Fruit fly (Drosophila melanogaster) whole organism, embryonic: Measurements from ENCODE around the gene CG14102.

Experiments used
- Atf6 ChIP-seq: fragments of 200-800 bp; sonication (Bioruptor generic); IDR thresholded peaks from 2 replicates; pipeline ENCODE4 v1.3.6; 2022; ENCODE audit warnings: missing biosample characterization, missing genetic modification characterization
- BEAF-32 ChIP-seq: fragments of 200-800 bp; sonication (Bioruptor generic); optimal IDR thresholded peaks from 3 replicates; lab custom pipeline; 2017; ENCODE audit warnings: missing biosample characterization, missing genetic modification characterization, mild to moderate bottlenecking, moderate library complexity, missing genetic modification reagents
- Bgb ChIP-seq: fragments of 200-800 bp; sonication (Bioruptor generic); IDR thresholded peaks from 2 replicates; pipeline ENCODE4 v1.3.6; 2022; ENCODE audit warnings: missing biosample characterization, missing genetic modification characterization; ENCODE audit not compliant: partially characterized antibody
- CG10209 ChIP-seq: fragments of 200-800 bp; sonication (Bioruptor generic); optimal IDR thresholded peaks from 3 replicates; lab custom pipeline; 2017; ENCODE audit warnings: missing biosample characterization, mild to moderate bottlenecking, missing genetic modification characterization, missing genetic modification reagents
- CG10274 ChIP-seq: fragments of 200-800 bp; sonication (Bioruptor generic); optimal IDR thresholded peaks from 3 replicates; lab custom pipeline; 2017; ENCODE audit warnings: missing biosample characterization, mild to moderate bottlenecking, missing genetic modification characterization
- CG10462 ChIP-seq: fragments of 200-800 bp; sonication (Bioruptor generic); optimal IDR thresholded peaks from 2 replicates; lab custom pipeline; 2016; ENCODE audit warnings: missing biosample characterization, missing genetic modification characterization
- CG12769 ChIP-seq: fragments of 200-800 bp; sonication (Bioruptor generic); optimal IDR thresholded peaks from 2 replicates; lab custom pipeline; 2019; ENCODE audit warnings: missing biosample characterization, mild to moderate bottlenecking, missing genetic modification characterization, moderate library complexity
- CG1603 ChIP-seq: fragments of 200-800 bp; sonication (Bioruptor generic); optimal IDR thresholded peaks from 2 replicates; lab custom pipeline; 2019; ENCODE audit warnings: missing biosample characterization, mild to moderate bottlenecking, missing genetic modification characterization, moderate library complexity
- CG17359 ChIP-seq: fragments of 200-800 bp; sonication (Bioruptor generic); optimal IDR thresholded peaks from 3 replicates; lab custom pipeline; 2018; ENCODE audit warnings: missing biosample characterization, mild to moderate bottlenecking, missing genetic modification characterization, moderate library complexity
- CG17802 ChIP-seq: fragments of 200-800 bp; sonication (Bioruptor generic); optimal IDR thresholded peaks from 2 replicates; lab custom pipeline; 2018; ENCODE audit warnings: missing biosample characterization, mild to moderate bottlenecking, missing genetic modification characterization, moderate library complexity
- CG18262 ChIP-seq: fragments of 200-800 bp; optimal IDR thresholded peaks from 3 replicates; lab custom pipeline; 2019; ENCODE audit warnings: missing biosample characterization, mild to moderate bottlenecking, missing genetic modification characterization, moderate library complexity
- CG2120 ChIP-seq: fragments of 200-800 bp; sonication (Bioruptor generic); optimal IDR thresholded peaks from 3 replicates; lab custom pipeline; 2016; ENCODE audit warnings: missing biosample characterization, missing genetic modification characterization
- CG4854 ChIP-seq: fragments of 200-800 bp; sonication (Bioruptor generic); optimal IDR thresholded peaks from 2 replicates; lab custom pipeline; 2016; ENCODE audit warnings: missing biosample characterization, missing genetic modification characterization, inconsistent platforms
- CG5953 ChIP-seq: fragments of 200-800 bp; sonication (Bioruptor generic); IDR thresholded peaks from 2 replicates; pipeline ENCODE4 v1.3.6; 2022; ENCODE audit warnings: missing biosample characterization, missing genetic modification characterization
- CG6813 ChIP-seq: fragments of 200-800 bp; sonication (Bioruptor generic); optimal IDR thresholded peaks from 2 replicates; lab custom pipeline; 2017; ENCODE audit warnings: missing biosample characterization, missing genetic modification characterization, mild to moderate bottlenecking, moderate library complexity, missing genetic modification reagents
- CG8281 ChIP-seq: fragments of 200-800 bp; sonication (Bioruptor generic); optimal IDR thresholded peaks from 2 replicates; lab custom pipeline; 2018; ENCODE audit warnings: missing biosample characterization, mild to moderate bottlenecking, missing genetic modification characterization, moderate library complexity
- CTCF ChIP-seq: fragments of 200-800 bp; sonication (Bioruptor generic); optimal IDR thresholded peaks from 2 replicates; lab custom pipeline; 2017; ENCODE audit warnings: missing biosample characterization, mild to moderate bottlenecking, missing genetic modification characterization, moderate library complexity
- Deaf1 ChIP-seq: fragments of 200-800 bp; optimal IDR thresholded peaks from 3 replicates; lab custom pipeline; 2019; ENCODE audit warnings: missing biosample characterization, mild to moderate bottlenecking, missing genetic modification characterization, moderate library complexity
- Doc2 ChIP-seq: fragments of 200-800 bp; sonication (Bioruptor generic); IDR thresholded peaks from 2 replicates; pipeline ENCODE4 v1.3.6; 2022; ENCODE audit warnings: missing biosample characterization, missing genetic modification characterization
- Drgx ChIP-seq: fragments of 200-800 bp; sonication (Bioruptor generic); IDR thresholded peaks from 2 replicates; pipeline ENCODE4 v1.3.6; 2022; ENCODE audit warnings: missing biosample characterization, missing genetic modification characterization
- E2f2 ChIP-seq: fragments of 200-800 bp; sonication (Bioruptor generic); IDR thresholded peaks from 2 replicates; pipeline ENCODE4 v1.3.6; 2022; ENCODE audit warnings: missing biosample characterization, missing genetic modification characterization
- Ets97D ChIP-seq: fragments of 200-800 bp; sonication (Bioruptor generic); optimal IDR thresholded peaks from 3 replicates; lab custom pipeline; 2016; ENCODE audit warnings: missing biosample characterization, missing genetic modification characterization
- Hmx ChIP-seq: fragments of 200-800 bp; sonication (Bioruptor generic); optimal IDR thresholded peaks from 2 replicates; lab custom pipeline; 2016; ENCODE audit warnings: missing biosample characterization, missing genetic modification characterization
- Hr3 ChIP-seq: fragments of 200-800 bp; sonication (Bioruptor generic); optimal IDR thresholded peaks from 3 replicates; lab custom pipeline; 2016; ENCODE audit warnings: missing biosample characterization, missing genetic modification characterization
- Max ChIP-seq: fragments of 200-800 bp; sonication (Bioruptor generic); optimal IDR thresholded peaks from 2 replicates; lab custom pipeline; 2016; ENCODE audit warnings: missing biosample characterization, mild to moderate bottlenecking, missing genetic modification characterization
- Med ChIP-seq: fragments of 200-800 bp; sonication (Bioruptor generic); peaks from one replicate; lab custom pipeline; 2016; ENCODE audit warnings: missing biosample characterization, missing genetic modification characterization, mild to moderate bottlenecking, inconsistent platforms, moderate library complexity
- Sry-β ChIP-seq: fragments of 200-800 bp; sonication (Bioruptor generic); optimal IDR thresholded peaks from 2 replicates; lab custom pipeline; 2018; ENCODE audit warnings: missing biosample characterization, mild to moderate bottlenecking, missing genetic modification characterization, moderate library complexity
- Taf1 ChIP-seq: fragments of 200-800 bp; sonication (Bioruptor generic); IDR thresholded peaks from 2 replicates; pipeline ENCODE4 v1.3.6; 2022; ENCODE audit warnings: missing biosample characterization, missing genetic modification characterization
- Trl ChIP-seq, 3 experiments: fragments of >200 bp in 2 of 3; fragments of 200-800 bp in 1 of 3; sonication (Bioruptor generic) in 1 of 3; optimal IDR thresholded peaks; 2 replicates in 1 of 3; 3 replicates in 2 of 3; lab custom pipeline; 2016 to 2017; ENCODE audit warnings: missing biosample characterization in 1 of 3, missing genetic modification characterization in 1 of 3
- ash1 ChIP-seq: fragments of 200-800 bp; sonication (Bioruptor generic); optimal IDR thresholded peaks from 2 replicates; lab custom pipeline; 2018; ENCODE audit warnings: missing biosample characterization, mild to moderate bottlenecking, missing genetic modification characterization
- croc ChIP-seq: fragments of 200-800 bp; sonication (Bioruptor generic); conservative IDR thresholded peaks from 3 replicates; pipeline ENCODE4 v1.3.6; 2022; ENCODE audit warnings: missing biosample characterization, missing genetic modification characterization
- en ChIP-seq: fragments of 200-800 bp; sonication (Bioruptor generic); optimal IDR thresholded peaks from 2 replicates; lab custom pipeline; 2016; ENCODE audit warnings: missing biosample characterization, missing genetic modification characterization
- esg ChIP-seq: fragments of 200-800 bp; sonication (Bioruptor generic); conservative IDR thresholded peaks from 2 replicates; pipeline ENCODE4 v1.3.6; 2022; ENCODE audit warnings: missing biosample characterization, missing genetic modification characterization
- eve ChIP-seq, 2 experiments: fragments of >200 bp; optimal IDR thresholded peaks; 2 replicates each; lab custom pipeline; 2017; ENCODE audit warnings: missing biosample characterization in 2 of 2, missing genetic modification characterization in 2 of 2
- grau ChIP-seq: fragments of 200-800 bp; optimal IDR thresholded peaks from 3 replicates; lab custom pipeline; 2019; ENCODE audit warnings: missing biosample characterization, mild to moderate bottlenecking, missing genetic modification characterization, moderate library complexity
- gt ChIP-seq: fragments of 200-800 bp; sonication (Bioruptor generic); IDR thresholded peaks from 2 replicates; pipeline ENCODE4 v1.3.6; 2022; ENCODE audit warnings: missing biosample characterization, missing genetic modification characterization
- hb ChIP-seq: fragments of 200-800 bp; sonication (Bioruptor generic); IDR thresholded peaks from 3 replicates; pipeline ENCODE4 v1.3.6; 2022; ENCODE audit warnings: missing biosample characterization, missing genetic modification characterization; ENCODE audit not compliant: partially characterized antibody
- ken ChIP-seq: fragments of 200-800 bp; sonication (Bioruptor generic); IDR thresholded peaks from 3 replicates; pipeline ENCODE4 v1.3.6; 2022; ENCODE audit warnings: missing biosample characterization, missing genetic modification characterization
- nmo ChIP-seq: fragments of 200-800 bp; sonication (Bioruptor generic); optimal IDR thresholded peaks from 2 replicates; lab custom pipeline; 2018; ENCODE audit warnings: missing biosample characterization, mild to moderate bottlenecking, missing genetic modification characterization, moderate library complexity
- peb ChIP-seq: fragments of 200-800 bp; sonication (Bioruptor generic); IDR thresholded peaks from 2 replicates; pipeline ENCODE4 v1.3.6; 2022; ENCODE audit warnings: missing biosample characterization, missing genetic modification characterization
- pros ChIP-seq: fragments of 200-800 bp; sonication (Bioruptor generic); optimal IDR thresholded peaks from 3 replicates; lab custom pipeline; 2019; ENCODE audit warnings: missing biosample characterization, mild to moderate bottlenecking, missing genetic modification characterization, moderate library complexity
- pzg ChIP-seq: fragments of 200-800 bp; sonication (Bioruptor generic); optimal IDR thresholded peaks from 3 replicates; lab custom pipeline; 2018; ENCODE audit warnings: missing biosample characterization, mild to moderate bottlenecking, missing genetic modification characterization, moderate library complexity
- sc ChIP-seq, 3 experiments: fragments of >200 bp in 2 of 3; fragments of 200-800 bp in 1 of 3; sonication (Bioruptor generic) in 1 of 3; optimal IDR thresholded peaks; 2 replicates in 2 of 3; 3 replicates in 1 of 3; lab custom pipeline; 2017; ENCODE audit warnings: mild to moderate bottlenecking in 1 of 3, missing biosample characterization in 1 of 3, missing genetic modification characterization in 1 of 3, missing genetic modification reagents in 1 of 3
- scrt ChIP-seq: fragments of 200-800 bp; sonication (Bioruptor generic); optimal IDR thresholded peaks from 2 replicates; lab custom pipeline; 2018; ENCODE audit warnings: missing biosample characterization, mild to moderate bottlenecking, missing genetic modification characterization, moderate library complexity
- stc ChIP-seq: fragments of 200-800 bp; sonication (Bioruptor generic); IDR thresholded peaks from 2 replicates; pipeline ENCODE4 v1.3.6; 2022; ENCODE audit warnings: missing biosample characterization, missing genetic modification characterization
- unc-4 ChIP-seq: fragments of 200-800 bp; sonication (Bioruptor generic); IDR thresholded peaks from 2 replicates; pipeline ENCODE4 v1.3.6; 2022; ENCODE audit warnings: missing biosample characterization, missing genetic modification characterization; ENCODE audit not compliant: partially characterized antibody
- yki ChIP-seq: fragments of >200 bp; optimal IDR thresholded peaks from 3 replicates; lab custom pipeline; 2018
- zfh1 ChIP-seq: fragments of 200-800 bp; sonication (Bioruptor generic); IDR thresholded peaks from 3 replicates; pipeline ENCODE4 v1.3.6; 2022; ENCODE audit warnings: missing biosample characterization, missing genetic modification characterization

CG14102 gene

DNA sequence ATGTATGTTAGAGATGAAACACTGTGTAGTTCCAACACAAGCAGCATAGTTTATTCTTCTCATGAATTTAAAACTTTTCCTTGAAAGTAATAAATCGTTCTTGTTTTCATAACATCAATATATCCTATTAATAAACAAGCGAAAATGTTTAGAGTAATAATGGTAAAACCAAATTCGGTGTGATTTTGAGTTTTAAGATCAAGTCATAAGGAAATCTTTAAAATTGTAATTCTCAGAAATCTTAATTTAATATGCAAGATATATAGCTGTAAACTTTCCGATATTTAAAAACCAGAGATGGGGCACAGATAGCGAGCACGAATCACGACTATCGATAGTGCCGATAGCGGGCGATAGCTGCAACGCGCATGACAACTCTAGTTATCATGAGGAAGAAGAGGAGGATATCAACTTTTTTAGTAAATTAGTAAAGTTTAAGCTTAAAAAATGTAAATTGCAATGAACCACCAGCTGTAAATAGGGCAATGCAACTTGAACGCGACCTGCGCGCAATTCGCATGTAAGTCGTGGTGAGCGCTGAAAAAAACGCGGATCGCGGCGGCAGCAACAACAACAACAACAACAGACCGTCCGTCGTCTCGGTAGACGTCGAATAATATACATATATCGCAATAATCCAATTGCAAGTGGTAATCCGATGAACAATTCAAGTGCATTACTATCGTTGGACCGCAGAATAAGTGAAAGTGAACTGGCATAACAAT, 16.9 kb upstream of the CG14102 start, which contains the start of the genes Fibp and Deaf1 (continued):
- TF ChIP-seq croc, result no peak; the same call in 2 of the 3 replicates
- TF ChIP-seq yki, result no peak
- no peak for TF ChIP-seq eve (GFP tag; optimal IDR thresholded peaks at IDR 0.05; lab: Kevin White, UChicago)
- peak; percentile 64 for TF ChIP-seq Hmx (GFP tag; lab: Kevin White, UChicago)
- TF ChIP-seq CG10209 (GFP tag; lab: Kevin White, UChicago), result peak; percentile 54
- no peak for TF ChIP-seq CG10274 (GFP tag; lab: Kevin White, UChicago)
- no peak for TF ChIP-seq sc (optimal IDR thresholded peaks at IDR 0.05; lab: Kevin White, UChicago)
- peak; percentile 11 for TF ChIP-seq sc (GFP tag; optimal IDR thresholded peaks at IDR 0.05; lab: Kevin White, UChicago)
- TF ChIP-seq en (GFP tag; lab: Kevin White, UChicago), result no peak
- peak; percentile 86 for TF ChIP-seq Hr3
- peak; percentile 99 for TF ChIP-seq hb (GFP tag; lab: Robert Waterston, UW)
- no peak for TF ChIP-seq ash1 (GFP tag; lab: Kevin White, UChicago)
- TF ChIP-seq Atf6, result peak; percentile 45; the same call in 1 of the 2 replicates
- no peak for TF ChIP-seq Trl (optimal IDR thresholded peaks at IDR 0.05; lab: Kevin White, UChicago)
- TF ChIP-seq Trl (GFP tag; optimal IDR thresholded peaks at IDR 0.05; lab: Kevin White, UChicago), result peak; percentile 79
- peak; percentile 81 for TF ChIP-seq CG18262
- no peak for TF ChIP-seq stc (GFP tag; lab: Robert Waterston, UW)
- no peak for TF ChIP-seq pros
- TF ChIP-seq ken (GFP tag; lab: Robert Waterston, UW), result peak; percentile 47; the same call in 1 of the 3 replicates
- TF ChIP-seq CG4854 (GFP tag; lab: Kevin White, UChicago), result peak; percentile 64
- TF ChIP-seq Bgb, result peak; percentile 99
- TF ChIP-seq, all 482 proteins: peak for 343

DNA sequence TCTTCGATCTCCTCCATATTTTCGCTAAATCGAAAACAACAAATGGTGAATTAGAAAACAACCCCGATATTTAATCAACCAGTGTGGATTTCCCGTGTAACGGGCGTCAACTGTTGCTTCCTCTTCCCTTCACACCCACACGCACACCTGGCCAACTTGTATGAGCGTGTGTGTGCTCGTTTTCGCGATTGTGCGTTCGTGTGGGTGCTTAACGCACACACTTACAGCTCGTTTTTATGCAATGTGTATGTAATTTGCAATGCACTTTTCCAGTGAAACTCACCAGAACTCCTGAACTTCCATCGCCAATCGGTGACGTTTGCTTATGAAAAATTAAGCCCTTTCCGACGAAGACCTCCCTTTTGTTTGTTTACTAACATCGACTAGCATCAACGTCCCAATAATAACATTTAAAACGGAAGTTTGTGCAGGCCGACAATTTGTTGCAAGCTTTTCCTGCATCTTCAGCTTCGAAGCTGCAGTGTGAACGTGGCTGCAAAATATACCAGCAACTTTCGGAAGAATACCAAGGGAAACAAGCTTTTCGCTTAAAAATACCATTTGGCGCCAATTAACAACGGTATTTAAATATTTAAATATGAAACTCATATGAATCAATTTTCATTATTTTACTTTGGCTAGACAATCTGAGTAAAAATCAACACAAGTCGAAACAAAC, 14.5 kb upstream of the CG14102 start, which contains the start of gene cyc:
TSS of gene cyc (minus strand) at position 467 of the 679 bp plus-strand sequence.
- TF ChIP-seq pzg (peak; percentile 65), esg (GFP tag; lab: Robert Waterston, UW) (no peak), gt (GFP tag; lab: Robert Waterston, UW) (no peak), CG1603 (no peak), Med (GFP tag; lab: Kevin White, UChicago) (peak; percentile 77), E2f2 (GFP tag; lab: Robert Waterston, UW) (peak; percentile 95), CG17359 (tag; lab: Kevin White, UChicago) (no peak), CG10462 (no peak), CTCF (peak; percentile 51), Ets97D (GFP tag; lab: Kevin White, UChicago) (peak; percentile 75), CG2120 (GFP tag; lab: Kevin White, UChicago) (no peak), CG5953 (GFP tag; lab: Robert Waterston, UW) (no peak), CG8281 (no peak), unc-4 (GFP tag; lab: Robert Waterston, UW) (no peak), zfh1 (GFP tag; lab: Robert Waterston, UW) (0 out of 3 replicates have a peak, but pooled peaks have one; percentile 11), Taf1 (GFP tag; lab: Robert Waterston, UW) (no peak), CG6813 (no peak), nmo (GFP tag; lab: Kevin White, UChicago) (no peak), BEAF-32 (peak; percentile 1), grau (tag; lab: Kevin White, UChicago) (peak; percentile 39), Drgx (GFP tag; lab: Robert Waterston, UW) (no peak), peb (no peak), Max (GFP tag; lab: Kevin White, UChicago) (no peak), Doc2 (GFP tag; lab: Robert Waterston, UW) (no peak), CG12769 (tag; lab: Kevin White, UChicago) (no peak), scrt (GFP tag; lab: Kevin White, UChicago) (peak; percentile 85), Sry-β (no peak), CG17802 (tag; lab: Kevin White, UChicago) (peak; percentile 98), Deaf1 (tag; lab: Kevin White, UChicago) (peak; percentile 84)
